Fruit fly (Drosophila melanogaster) whole organism, wandering third instar larva: ENCODE results near the gene Polr2M.

ENCODE experiments used
- Abd-B ChIP-seq: fragments of >200 bp; optimal IDR thresholded peaks from 2 replicates; lab custom pipeline; 2017; ENCODE audit warnings: missing biosample characterization, missing genetic modification characterization
- CG32264 ChIP-seq: fragments of 200-800 bp; sonication (Bioruptor generic); optimal IDR thresholded peaks from 2 replicates; lab custom pipeline; 2016; ENCODE audit warnings: missing biosample characterization, missing genetic modification characterization
- CG9705 ChIP-seq: fragments of 200-800 bp; sonication (Bioruptor generic); optimal IDR thresholded peaks from 2 replicates; lab custom pipeline; 2018; ENCODE audit warnings: missing biosample characterization, mild to moderate bottlenecking, missing genetic modification characterization
- CrebA ChIP-seq: fragments of 200-800 bp; sonication (Bioruptor generic); optimal IDR thresholded peaks from 2 replicates; lab custom pipeline; 2016; ENCODE audit warnings: missing biosample characterization, mild to moderate bottlenecking, missing genetic modification characterization, borderline replicate concordance
- Dfd ChIP-seq: fragments of >200 bp; optimal IDR thresholded peaks from 2 replicates; lab custom pipeline; 2017; ENCODE audit warnings: missing biosample characterization, missing genetic modification characterization
- Dif ChIP-seq: fragments of 200-275, 200-300 bp; sonication (Bioruptor generic); optimal IDR thresholded peaks from 2 replicates; lab custom pipeline; 2018; ENCODE audit warnings: missing biosample characterization, missing genetic modification characterization; ENCODE audit not compliant: partially characterized antibody
- GATAd ChIP-seq: sonication (Bioruptor generic); optimal IDR thresholded peaks from 2 replicates; lab custom pipeline; 2016; ENCODE audit warnings: missing biosample characterization, missing genetic modification characterization
- HLH106 ChIP-seq: fragments of 200-800 bp; optimal IDR thresholded peaks from 3 replicates; lab custom pipeline; 2019; ENCODE audit warnings: missing biosample characterization, mild to moderate bottlenecking, missing genetic modification characterization, moderate library complexity
- Hnf4 ChIP-seq: fragments of 200-800 bp; sonication (Bioruptor generic); optimal IDR thresholded peaks from 2 replicates; lab custom pipeline; 2016; ENCODE audit warnings: missing biosample characterization, mild to moderate bottlenecking, missing genetic modification characterization
- Hr78 ChIP-seq: fragments of >200 bp; optimal IDR thresholded peaks from 2 replicates; lab custom pipeline; 2017; ENCODE audit warnings: missing biosample characterization, missing genetic modification characterization
- Hr83 ChIP-seq: fragments of 200-300 bp; sonication (Bioruptor generic); optimal IDR thresholded peaks from 2 replicates; lab custom pipeline; 2016; ENCODE audit warnings: missing biosample characterization, mild to moderate bottlenecking, missing genetic modification characterization, moderate library complexity; ENCODE audit not compliant: poor library complexity, severe bottlenecking
- Jra ChIP-seq: sonication (Bioruptor generic); optimal IDR thresholded peaks from 2 replicates; lab custom pipeline; 2016; ENCODE audit warnings: missing biosample characterization, missing genetic modification characterization
- Mio ChIP-seq: sonication (Bioruptor generic); optimal IDR thresholded peaks from 2 replicates; lab custom pipeline; 2016; ENCODE audit warnings: missing biosample characterization, missing genetic modification characterization
- Myc ChIP-seq: fragments of >200 bp; optimal IDR thresholded peaks from 2 replicates; lab custom pipeline; 2017
- N ChIP-seq: fragments of >200 bp; optimal IDR thresholded peaks from 2 replicates; lab custom pipeline; 2018; ENCODE audit warnings: missing biosample characterization, missing external identifiers, missing genetic modification characterization
- OdsH ChIP-seq: fragments of 200-800 bp; sonication (Bioruptor generic); optimal IDR thresholded peaks from 2 replicates; lab custom pipeline; 2016; ENCODE audit warnings: missing biosample characterization, mild to moderate bottlenecking, missing genetic modification characterization
- Rel ChIP-seq, 2 experiments: fragments of 200-800 bp; sonication (Bioruptor generic) in 1 of 2; optimal IDR thresholded peaks; 2 replicates in 1 of 2; 3 replicates in 1 of 2; lab custom pipeline; 2016 to 2019; ENCODE audit warnings: mild to moderate bottlenecking in 2 of 2, missing biosample characterization in 2 of 2, missing genetic modification characterization in 2 of 2, moderate library complexity in 1 of 2
- Sp1 ChIP-seq: fragments of 200-800 bp; sonication (Bioruptor generic); optimal IDR thresholded peaks from 3 replicates; lab custom pipeline; 2019; ENCODE audit warnings: missing biosample characterization, mild to moderate bottlenecking, missing genetic modification characterization, moderate library complexity
- Vsx2 ChIP-seq: fragments of 200-300, 225-300 bp; sonication (Bioruptor generic); optimal IDR thresholded peaks from 2 replicates; lab custom pipeline; 2018; ENCODE audit warnings: missing biosample characterization, missing genetic modification characterization; ENCODE audit not compliant: partially characterized antibody
- br ChIP-seq: fragments of 200-800 bp; sonication (Bioruptor generic); optimal IDR thresholded peaks from 2 replicates; lab custom pipeline; 2016; ENCODE audit warnings: missing biosample characterization, missing genetic modification characterization
- brk ChIP-seq: fragments of 200-800 bp; sonication (Bioruptor generic); optimal IDR thresholded peaks from 2 replicates; lab custom pipeline; 2016; ENCODE audit warnings: missing biosample characterization, mild to moderate bottlenecking, missing genetic modification characterization
- dl ChIP-seq, 2 experiments: fragments of 175-275, 200-275 bp in 1 of 2; fragments of 200-275 bp in 1 of 2; sonication (Bioruptor generic); optimal IDR thresholded peaks; lab custom pipeline; 2018; ENCODE audit warnings: mild to moderate bottlenecking in 2 of 2, missing biosample characterization in 2 of 2, missing genetic modification characterization in 2 of 2, moderate library complexity in 2 of 2; ENCODE audit not compliant: partially characterized antibody in 2 of 2, insufficient read depth in 1 of 2
- dmrt93B ChIP-seq: fragments of 200-800 bp; sonication (Bioruptor generic); optimal IDR thresholded peaks from 2 replicates; lab custom pipeline; 2018; ENCODE audit warnings: missing biosample characterization, mild to moderate bottlenecking, missing genetic modification characterization
- dsf ChIP-seq: sonication (Bioruptor generic); optimal IDR thresholded peaks from 2 replicates; lab custom pipeline; 2016; ENCODE audit warnings: missing biosample characterization, missing genetic modification characterization, borderline replicate concordance
- ey ChIP-seq: fragments of 200-800 bp; sonication (Bioruptor generic); optimal IDR thresholded peaks from 2 replicates; lab custom pipeline; 2016; ENCODE audit warnings: missing biosample characterization, missing genetic modification characterization
- foxo ChIP-seq, 2 experiments: fragments of 200-800 bp; sonication (Bioruptor generic); optimal IDR thresholded peaks; 2 replicates in 1 of 2; 3 replicates in 1 of 2; lab custom pipeline; 2016 to 2017; ENCODE audit warnings: missing biosample characterization in 2 of 2, missing genetic modification characterization in 2 of 2
- fru ChIP-seq: fragments of 200-800 bp; sonication (Bioruptor generic); optimal IDR thresholded peaks from 3 replicates; lab custom pipeline; 2016; ENCODE audit warnings: missing biosample characterization, mild to moderate bottlenecking, missing genetic modification characterization
- h ChIP-seq: fragments of 200-800 bp; sonication (Bioruptor generic); optimal IDR thresholded peaks from 3 replicates; lab custom pipeline; 2016; ENCODE audit warnings: missing biosample characterization, mild to moderate bottlenecking, missing genetic modification characterization
- jim ChIP-seq: fragments of 175-275, 200-325 bp; sonication (Bioruptor generic); optimal IDR thresholded peaks from 2 replicates; lab custom pipeline; 2016; ENCODE audit warnings: missing biosample characterization, mild to moderate bottlenecking, missing genetic modification characterization
- lola ChIP-seq: fragments of >200 bp; optimal IDR thresholded peaks from 2 replicates; lab custom pipeline; 2017; ENCODE audit warnings: missing biosample characterization, missing genetic modification characterization
- pan ChIP-seq: fragments of >200 bp; optimal IDR thresholded peaks from 2 replicates; lab custom pipeline; 2017
- psq ChIP-seq: fragments of 200-800 bp; sonication (Bioruptor generic); optimal IDR thresholded peaks from 3 replicates; lab custom pipeline; 2017; ENCODE audit warnings: missing biosample characterization, mild to moderate bottlenecking, missing genetic modification characterization, moderate library complexity
- rgr ChIP-seq: fragments of 200-800 bp; sonication (Bioruptor generic); optimal IDR thresholded peaks from 3 replicates; lab custom pipeline; 2016; ENCODE audit warnings: missing biosample characterization, mild to moderate bottlenecking, missing genetic modification characterization
- sage ChIP-seq: fragments of 200-800 bp; sonication (Bioruptor generic); optimal IDR thresholded peaks from 2 replicates; lab custom pipeline; 2016; ENCODE audit warnings: missing biosample characterization, mild to moderate bottlenecking, missing genetic modification characterization
- sv ChIP-seq: fragments of 200-800 bp; sonication (Bioruptor generic); optimal IDR thresholded peaks from 3 replicates; lab custom pipeline; 2016; ENCODE audit warnings: missing biosample characterization, missing genetic modification characterization
- tai ChIP-seq: sonication (Bioruptor generic); optimal IDR thresholded peaks from 2 replicates; lab custom pipeline; 2016; ENCODE audit warnings: missing biosample characterization, missing genetic modification characterization
- usp ChIP-seq: fragments of >200 bp; optimal IDR thresholded peaks from 2 replicates; lab custom pipeline; 2017; ENCODE audit warnings: missing biosample characterization, missing genetic modification characterization
- woc ChIP-seq: sonication (Bioruptor generic); optimal IDR thresholded peaks from 2 replicates; lab custom pipeline; 2016; ENCODE audit warnings: missing biosample characterization, mild to moderate bottlenecking, missing genetic modification characterization

Gene Polr2M

DNA sequence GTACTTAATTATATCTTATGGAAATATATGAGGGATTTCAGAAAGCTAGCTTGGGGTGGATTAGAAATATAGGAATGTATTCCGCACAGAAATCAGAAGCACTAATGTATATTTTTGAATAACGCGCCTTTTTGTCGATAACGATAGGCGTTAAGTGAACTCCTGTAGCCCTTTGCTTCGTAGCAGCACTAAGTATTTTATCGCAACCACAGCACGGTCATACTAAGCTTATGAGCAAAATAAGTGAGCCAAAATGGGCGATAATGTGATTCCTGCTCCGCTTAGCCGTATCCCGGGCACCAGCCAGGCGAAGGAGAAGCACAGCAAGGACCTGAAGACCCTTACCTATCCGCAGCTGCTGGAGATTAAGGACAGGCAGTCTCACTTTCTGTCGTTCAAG lies at the start of gene Polr2M, which contains the start of gene CG5250:
Polr2M (plus strand) TSS at position 219 of the 400 bp plus-strand sequence.
CG5250 (minus strand) TSS at position 32 of the 400 bp plus-strand sequence.
- TF ChIP-seq woc, result no peak
- TF ChIP-seq rgr (GFP tag; lab: Kevin White, UChicago), result no peak
- no peak for TF ChIP-seq dl (GFP tag; optimal IDR thresholded peaks at IDR 0.05; lab: Kevin White, UChicago; ENCODE audit: insufficient read depth in 1 of 2, partially characterized antibody in 2 of 2)
- no peak for TF ChIP-seq dsf (GFP tag; lab: Kevin White, UChicago)
- no peak for TF ChIP-seq CG32264 (GFP tag; lab: Kevin White, UChicago)
- TF ChIP-seq brk (GFP tag; lab: Kevin White, UChicago), result no peak
- no peak for TF ChIP-seq Myc (lab: Kevin White, UChicago)

DNA sequence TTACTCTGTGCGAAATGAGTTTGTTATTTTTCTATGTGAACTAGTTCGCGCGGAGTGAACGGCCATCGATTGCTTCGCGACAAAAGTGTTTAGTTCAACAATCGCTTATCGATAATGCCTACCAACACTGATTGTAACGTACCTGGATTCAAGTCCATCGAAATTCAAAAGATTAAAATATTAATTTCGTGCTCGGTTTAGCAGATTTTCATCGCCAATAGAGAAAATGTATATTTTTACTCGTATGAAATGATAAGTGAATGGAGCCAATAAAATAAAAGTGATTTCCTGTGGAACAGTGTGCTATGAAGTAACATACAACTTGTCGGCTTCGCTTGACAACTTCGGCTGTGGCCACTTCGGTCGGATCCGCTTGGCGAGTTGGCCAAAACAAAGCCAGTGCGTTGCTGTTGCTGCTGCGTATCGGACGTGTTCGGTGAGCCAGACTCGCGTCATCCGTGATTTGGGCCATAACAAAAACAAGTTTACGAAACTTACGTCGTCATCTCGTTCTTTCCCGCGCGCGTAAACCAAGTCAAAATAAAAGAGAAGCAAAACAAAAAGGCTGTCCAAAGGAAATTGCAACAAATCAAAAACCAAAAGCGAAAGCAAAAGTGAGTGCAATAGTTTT lies 48.9 kb upstream of the Polr2M start, which contains the start of the genes CG5555 and myd:
CG5555 (minus strand) TSS at position 276 of the 631 bp plus-strand sequence.
myd (plus strand) TSS at position 397 of the 631 bp plus-strand sequence.
- no peak for TF ChIP-seq Abd-B (GFP tag; lab: Kevin White, UChicago)
- peak; percentile 30 for TF ChIP-seq sage
- TF ChIP-seq psq (GFP tag; lab: Kevin White, UChicago), result peak; percentile 77
- no peak for TF ChIP-seq usp
- no peak for TF ChIP-seq N (GFP tag; lab: Kevin White, UChicago)
- TF ChIP-seq Hr83 (GFP tag; lab: Kevin White, UChicago), result no peak
- peak; percentile 78 for TF ChIP-seq tai (GFP tag; lab: Kevin White, UChicago)
- TF ChIP-seq Dif (GFP tag; lab: Kevin White, UChicago), result peak; percentile 51
- TF ChIP-seq br (GFP tag; lab: Kevin White, UChicago), result peak; percentile 64
- TF ChIP-seq Hr78 (GFP tag; lab: Kevin White, UChicago), result no peak
- no peak for TF ChIP-seq Mio
- peak; percentile 27 for TF ChIP-seq woc
- no peak for TF ChIP-seq Rel (GFP tag; optimal IDR thresholded peaks at IDR 0.05; lab: Kevin White, UChicago)
- TF ChIP-seq Rel (tag; optimal IDR thresholded peaks at IDR 0.05; lab: Kevin White, UChicago), result peak; percentile 39
- peak; percentile 10 for TF ChIP-seq sv (GFP tag; lab: Kevin White, UChicago)
- no peak for TF ChIP-seq CG9705 (GFP tag; lab: Kevin White, UChicago)
- TF ChIP-seq Sp1 (GFP tag; lab: Kevin White, UChicago), result peak; percentile 54
- peak; percentile 7 for TF ChIP-seq GATAd (GFP tag; lab: Kevin White, UChicago)
- peak; percentile 90 for TF ChIP-seq fru
- no peak for TF ChIP-seq dl (GFP tag; optimal IDR thresholded peaks at IDR 0.05; lab: Kevin White, UChicago; ENCODE audit: insufficient read depth in 1 of 2, partially characterized antibody in 2 of 2)
- TF ChIP-seq CrebA, result peak; percentile 32
- peak; percentile 78 for TF ChIP-seq Hnf4
- no peak for TF ChIP-seq pan (lab: Kevin White, UChicago)
- peak; percentile 64 for TF ChIP-seq OdsH (GFP tag; lab: Kevin White, UChicago)
- TF ChIP-seq HLH106 (tag; lab: Kevin White, UChicago), result peak; percentile 52
- peak; percentile 54 for TF ChIP-seq CG32264 (GFP tag; lab: Kevin White, UChicago)
- TF ChIP-seq brk (GFP tag; lab: Kevin White, UChicago), result peak; percentile 80
- TF ChIP-seq Jra, result peak; percentile 47
- peak; percentile 39 for TF ChIP-seq dsf (GFP tag; lab: Kevin White, UChicago)
- TF ChIP-seq ey, result peak; percentile 68
- no peak for TF ChIP-seq Myc (lab: Kevin White, UChicago)
- peak in 1 of 2 experiments; percentile 62 for TF ChIP-seq foxo (GFP tag; optimal IDR thresholded peaks at IDR 0.05; lab: Kevin White, UChicago)
- TF ChIP-seq lola (GFP tag; lab: Kevin White, UChicago), result no peak
- TF ChIP-seq jim (GFP tag; lab: Kevin White, UChicago), result no peak
- TF ChIP-seq dmrt93B (GFP tag; lab: Kevin White, UChicago), result no peak
- peak; percentile 20 for TF ChIP-seq Vsx2 (GFP tag; lab: Kevin White, UChicago)
- peak; percentile 72 for TF ChIP-seq rgr (GFP tag; lab: Kevin White, UChicago)
- TF ChIP-seq Dfd, result no peak
- TF ChIP-seq h (GFP tag; lab: Kevin White, UChicago), result peak; percentile 82
- TF ChIP-seq, all 38 proteins: peak for 24
